Worm (Caenorhabditis elegans) whole organism, L3 larva: ENCODE measurements around the gene Y71H2B.11.
"Not testable (repeated sequence)": the region's sequence is repeated elsewhere in the genome, so short reads cannot be mapped to it uniquely, and the experiment has no call there.

Experiments
- R02D3.7 ChIP-seq: fragments of 150-350 bp; optimal IDR thresholded peaks from 2 replicates; lab custom pipeline; 2014; ENCODE audit warnings: missing biosample characterization, missing genetic modification characterization
- ZK546.5 ChIP-seq: sonication (generic microtip); optimal IDR thresholded peaks from 2 replicates; lab custom pipeline; 2017; ENCODE audit warnings: missing biosample characterization, missing genetic modification characterization
- aly-2 ChIP-seq: fragments of 150-350 bp; optimal IDR thresholded peaks from 2 replicates; lab custom pipeline; 2014; ENCODE audit warnings: missing biosample characterization, missing genetic modification characterization
- ama-1 ChIP-seq: fragments of 150-350 bp; optimal IDR thresholded peaks from 2 replicates; lab custom pipeline; 2018
- ceh-28 ChIP-seq: fragments of 150-350 bp; optimal IDR thresholded peaks from 2 replicates; lab custom pipeline; 2014; ENCODE audit warnings: missing biosample characterization, missing genetic modification reagents, missing genetic modification characterization
- ceh-9 ChIP-seq: sonication (generic microtip); optimal IDR thresholded peaks from 2 replicates; lab custom pipeline; 2018; ENCODE audit warnings: missing biosample characterization, missing genetic modification characterization
- daf-12 ChIP-seq: fragments of 150-350 bp; optimal IDR thresholded peaks from 2 replicates; lab custom pipeline; 2014; ENCODE audit warnings: missing biosample characterization, missing genetic modification reagents, missing genetic modification characterization
- egl-27 ChIP-seq: sonication (generic microtip); optimal IDR thresholded peaks from 4 replicates; lab custom pipeline; 2017; ENCODE audit warnings: missing biosample characterization, missing genetic modification reagents, missing genetic modification characterization
- egl-5 ChIP-seq: fragments of 150-350 bp; optimal IDR thresholded peaks from 2 replicates; lab custom pipeline; 2017; ENCODE audit warnings: missing biosample characterization, missing genetic modification reagents, missing genetic modification characterization, inconsistent platforms
- elt-1 ChIP-seq: fragments of 150-350 bp; optimal IDR thresholded peaks from 2 replicates; lab custom pipeline; 2014; ENCODE audit warnings: missing biosample characterization, missing genetic modification characterization
- fkh-10 ChIP-seq: sonication (generic microtip); optimal IDR thresholded peaks from 2 replicates; lab custom pipeline; 2017; ENCODE audit warnings: missing biosample characterization, missing genetic modification reagents, missing genetic modification characterization
- fkh-2 ChIP-seq: fragments of 150-350 bp; optimal IDR thresholded peaks from 2 replicates; lab custom pipeline; 2014; ENCODE audit warnings: missing biosample characterization, missing genetic modification reagents, missing genetic modification characterization
- fos-1 ChIP-seq: fragments of 150-350 bp; optimal IDR thresholded peaks from 2 replicates; lab custom pipeline; 2014; ENCODE audit warnings: missing biosample characterization, missing genetic modification characterization
- hmg-11 ChIP-seq: sonication (generic microtip); optimal IDR thresholded peaks from 2 replicates; lab custom pipeline; 2016; ENCODE audit warnings: missing genetic modification characterization, missing compliant biosample characterization
- jun-1 ChIP-seq: fragments of 150-350 bp; optimal IDR thresholded peaks from 2 replicates; lab custom pipeline; 2014; ENCODE audit warnings: missing biosample characterization, missing genetic modification reagents, missing genetic modification characterization
- lin-15B ChIP-seq: fragments of 150-350 bp; optimal IDR thresholded peaks from 2 replicates; lab custom pipeline; 2014; ENCODE audit warnings: missing biosample characterization, missing genetic modification characterization
- lin-39 ChIP-seq: fragments of 150-350 bp; optimal IDR thresholded peaks from 2 replicates; lab custom pipeline; 2018; ENCODE audit warnings: missing biosample characterization, missing genetic modification reagents, missing genetic modification characterization
- lsy-12 ChIP-seq: sonication (generic microtip); optimal IDR thresholded peaks from 2 replicates; lab custom pipeline; 2016; ENCODE audit warnings: mild to moderate bottlenecking, missing genetic modification characterization, missing compliant biosample characterization
- mdl-1 ChIP-seq: fragments of 150-350 bp; optimal IDR thresholded peaks from 2 replicates; lab custom pipeline; 2014; ENCODE audit warnings: missing biosample characterization, missing genetic modification characterization
- mml-1 ChIP-seq: fragments of 150-350 bp; sonication (generic microtip); optimal IDR thresholded peaks from 3 replicates; lab custom pipeline; 2014; ENCODE audit warnings: missing biosample characterization, missing genetic modification characterization
- nhr-12 ChIP-seq: fragments of 150-350 bp; optimal IDR thresholded peaks from 2 replicates; lab custom pipeline; 2014; ENCODE audit warnings: missing biosample characterization, missing genetic modification characterization
- nhr-23 ChIP-seq: fragments of 150-350 bp; optimal IDR thresholded peaks from 2 replicates; lab custom pipeline; 2014; ENCODE audit warnings: missing biosample characterization, missing genetic modification reagents, missing genetic modification characterization
- nhr-28 ChIP-seq: fragments of 150-350 bp; optimal IDR thresholded peaks from 2 replicates; lab custom pipeline; 2014; ENCODE audit warnings: missing biosample characterization, missing genetic modification characterization
- nhr-43 ChIP-seq: sonication (generic microtip); optimal IDR thresholded peaks from 2 replicates; lab custom pipeline; 2016; ENCODE audit warnings: mild to moderate bottlenecking, missing genetic modification characterization, missing compliant biosample characterization; ENCODE audit not compliant: poor library complexity, severe bottlenecking
- nhr-77 ChIP-seq: fragments of 150-350 bp; optimal IDR thresholded peaks from 2 replicates; lab custom pipeline; 2014; ENCODE audit warnings: missing biosample characterization, missing genetic modification characterization
- pqm-1 ChIP-seq: fragments of 150-350 bp; optimal IDR thresholded peaks from 2 replicates; lab custom pipeline; 2017; ENCODE audit warnings: missing biosample characterization, missing genetic modification characterization, inconsistent platforms
- sea-2 ChIP-seq: fragments of 150-350 bp; sonication (generic microtip); optimal IDR thresholded peaks from 4 replicates; lab custom pipeline; 2014; ENCODE audit warnings: missing biosample characterization, missing genetic modification reagents, missing genetic modification characterization
- skn-1 ChIP-seq: fragments of 150-350 bp; optimal IDR thresholded peaks from 2 replicates; lab custom pipeline; 2014; ENCODE audit warnings: missing biosample characterization, missing genetic modification characterization
- snpc-4 ChIP-seq: fragments of 150-350 bp; optimal IDR thresholded peaks from 2 replicates; lab custom pipeline; 2014; ENCODE audit warnings: missing biosample characterization, missing genetic modification characterization
- tbx-2 ChIP-seq: sonication (generic microtip); optimal IDR thresholded peaks from 2 replicates; lab custom pipeline; 2016; ENCODE audit warnings: mild to moderate bottlenecking, missing genetic modification characterization, missing compliant biosample characterization
- unc-39 ChIP-seq: sonication (generic microtip); optimal IDR thresholded peaks from 4 replicates; lab custom pipeline; 2017; ENCODE audit warnings: missing biosample characterization, missing genetic modification characterization
- unc-62 ChIP-seq: fragments of 150-350 bp; sonication (generic microtip); optimal IDR thresholded peaks from 4 replicates; lab custom pipeline; 2014; ENCODE audit warnings: missing biosample characterization, missing genetic modification reagents, missing genetic modification characterization
- zag-1 ChIP-seq: fragments of 150-350 bp; optimal IDR thresholded peaks from 2 replicates; lab custom pipeline; 2014; ENCODE audit warnings: missing biosample characterization, missing genetic modification characterization
- ztf-11 ChIP-seq: fragments of 150-350 bp; optimal IDR thresholded peaks from 2 replicates; lab custom pipeline; 2014; ENCODE audit warnings: missing biosample characterization, missing genetic modification characterization
- ztf-4 ChIP-seq: fragments of 150-350 bp; optimal IDR thresholded peaks from 2 replicates; lab custom pipeline; 2014; ENCODE audit warnings: missing biosample characterization, missing genetic modification characterization

Gene Y71H2B.11

DNA sequence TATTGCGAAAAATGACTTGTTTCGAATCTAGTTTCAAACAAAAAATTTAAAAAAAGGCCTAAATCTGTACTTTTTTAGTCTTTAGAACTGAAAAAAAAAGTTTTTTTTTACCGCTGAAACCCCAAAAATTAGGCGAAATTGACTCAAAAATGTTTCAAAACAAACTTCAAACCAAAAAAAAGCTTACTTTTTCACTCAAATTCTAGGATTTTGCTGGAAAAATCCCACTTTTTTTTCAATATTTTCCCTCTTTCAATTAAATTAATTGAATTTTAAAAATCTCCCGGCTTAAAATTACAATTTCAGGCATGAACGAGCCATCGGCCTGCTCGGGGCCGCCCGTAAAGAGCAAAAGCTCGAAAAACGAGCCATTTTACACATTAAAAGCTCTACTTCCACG, 6.0 kb upstream of the Y71H2B.11 start, which contains the start of gene mdt-19:
mdt-19 (plus strand) TSS at position 301 of the 400 bp plus-strand sequence.
- TF ChIP-seq mdl-1 (tag; lab: Kevin White, UChicago) (no peak), R02D3.7 (tag; lab: Kevin White, UChicago) (no peak), lin-15B (tag; lab: Kevin White, UChicago) (no peak), zag-1 (no peak)

DNA sequence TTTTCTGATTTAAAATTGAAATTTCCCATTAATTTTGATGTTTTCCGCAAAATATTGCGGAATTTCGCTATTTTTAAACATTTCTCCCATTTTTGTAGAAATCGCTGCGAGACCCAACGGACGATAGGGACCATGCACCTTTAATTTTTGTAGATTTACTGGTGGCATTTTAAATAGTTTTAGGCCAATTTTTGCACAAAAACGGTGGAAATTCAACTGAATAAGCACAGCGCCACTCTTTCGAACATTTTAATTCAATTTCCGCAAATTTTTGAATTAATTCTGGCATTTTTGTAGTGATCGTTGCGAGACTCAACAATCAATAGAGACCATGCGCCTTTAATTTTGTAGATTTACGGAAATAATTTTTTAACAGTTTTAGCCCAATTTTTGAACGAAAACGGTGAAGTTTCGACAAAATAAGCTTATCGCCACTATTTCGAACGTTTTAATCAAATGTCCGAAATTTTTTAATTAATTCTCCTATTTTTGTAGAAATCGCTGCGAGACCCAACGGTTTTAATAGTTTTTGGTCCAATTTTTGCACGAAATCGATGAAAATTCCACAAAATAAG, 5.2 kb upstream of the Y71H2B.11 start:
- TF ChIP-seq R02D3.7 (tag; lab: Kevin White, UChicago) = no peak
- TF ChIP-seq ztf-11 (tag; lab: Kevin White, UChicago) = no peak
- TF ChIP-seq snpc-4 (tag; lab: Kevin White, UChicago) = no peak
- no peak for TF ChIP-seq ztf-4
- no peak for TF ChIP-seq lin-39 (tag; lab: Kevin White, UChicago)
- no peak for TF ChIP-seq zag-1
- no peak for TF ChIP-seq mdl-1 (tag; lab: Kevin White, UChicago)
- TF ChIP-seq unc-62 (GFP tag; lab: Kevin White, UChicago) = no peak
- TF ChIP-seq egl-5 = no peak
- TF ChIP-seq unc-39 = no peak
- no peak for TF ChIP-seq egl-27 (tag; lab: Kevin White, UChicago)
- TF ChIP-seq nhr-28 = no peak
- no peak for TF ChIP-seq ZK546.5 (tag; lab: Kevin White, UChicago)

DNA sequence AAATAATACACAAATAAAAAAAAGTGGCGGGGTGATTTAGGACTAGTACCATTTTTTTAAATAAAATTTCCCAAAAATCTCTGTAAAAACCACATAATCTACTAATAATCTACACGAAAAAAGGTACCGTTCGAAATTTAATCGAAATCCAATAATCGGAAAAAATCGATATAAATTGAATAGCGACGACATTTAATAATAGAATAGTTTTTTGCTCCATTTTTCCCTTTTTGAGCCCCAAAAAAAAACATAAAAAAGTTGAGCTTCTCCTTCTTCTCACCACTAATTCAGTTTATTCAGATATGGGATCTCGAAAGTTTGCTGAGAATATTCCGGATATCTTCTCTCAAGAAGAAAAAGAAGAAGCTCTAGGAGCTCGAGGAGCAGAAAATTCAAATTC, 3.9 kb downstream of the Y71H2B.11 start, which contains the start of gene Y71H2B.5:
Y71H2B.5 (plus strand) TSS at position 301 of the 400 bp plus-strand sequence.
- not testable (repeated sequence) for TF ChIP-seq ceh-9; nhr-77 (tag; lab: Kevin White, UChicago); unc-39

DNA sequence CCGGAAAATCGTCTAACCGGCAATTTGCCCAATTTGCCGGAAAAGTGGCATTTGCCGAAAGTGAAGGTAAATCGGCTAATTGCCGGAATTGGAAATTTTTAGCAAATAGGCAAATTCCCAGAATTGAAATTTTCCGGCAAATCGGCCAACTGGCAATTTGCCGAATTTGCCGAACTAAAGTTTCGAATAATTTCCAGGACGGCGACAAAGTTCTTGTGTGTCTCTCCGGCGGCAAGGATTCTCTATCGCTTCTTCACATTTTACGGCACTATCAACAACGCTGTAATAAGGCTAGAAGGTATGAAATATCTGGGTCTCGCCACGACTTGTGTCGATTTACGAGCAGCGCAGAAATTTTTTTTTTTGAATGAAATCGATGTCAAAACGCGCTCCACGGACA, 12.4 kb downstream of the Y71H2B.11 start:
- no peak for TF ChIP-seq elt-1 (tag; lab: Kevin White, UChicago)
- no peak for TF ChIP-seq aly-2 (tag; lab: Kevin White, UChicago)
- no peak for TF ChIP-seq nhr-12 (tag; lab: Kevin White, UChicago)
- TF ChIP-seq nhr-43 (tag; lab: Kevin White, UChicago) = no peak
- no peak for TF ChIP-seq skn-1 (tag; lab: Kevin White, UChicago)
- TF ChIP-seq lin-15B (tag; lab: Kevin White, UChicago) = no peak
- TF ChIP-seq jun-1 (tag; lab: Kevin White, UChicago) = no peak
- TF ChIP-seq unc-39 = no peak
- no peak for TF ChIP-seq lin-39 (tag; lab: Kevin White, UChicago)
- no peak for TF ChIP-seq daf-12 (tag; lab: Kevin White, UChicago)
- no peak for TF ChIP-seq tbx-2 (tag; lab: Kevin White, UChicago)
- no peak for TF ChIP-seq lsy-12 (tag; lab: Kevin White, UChicago)
- no peak for TF ChIP-seq nhr-77 (tag; lab: Kevin White, UChicago)
- no peak for TF ChIP-seq ama-1 (lab: Kevin White, UChicago)
- no peak for TF ChIP-seq fkh-2 (tag; lab: Kevin White, UChicago)
- TF ChIP-seq sea-2 (GFP tag; lab: Kevin White, UChicago) = no peak
- no peak for TF ChIP-seq ceh-28 (tag; lab: Kevin White, UChicago)
- TF ChIP-seq R02D3.7 (tag; lab: Kevin White, UChicago) = no peak

- TF ChIP-seq elt-1 (tag; lab: Kevin White, UChicago) (no peak), egl-27 (tag; lab: Kevin White, UChicago) (no peak), ztf-11 (tag; lab: Kevin White, UChicago) (no peak), lin-39 (tag; lab: Kevin White, UChicago) (no peak), aly-2 (tag; lab: Kevin White, UChicago) (no peak), nhr-43 (tag; lab: Kevin White, UChicago) (no peak), fos-1 (tag; lab: Kevin White, UChicago) (no peak), pqm-1 (tag; lab: Kevin White, UChicago) (no peak), ama-1 (lab: Kevin White, UChicago) (no peak), fkh-2 (tag; lab: Kevin White, UChicago) (no peak), jun-1 (tag; lab: Kevin White, UChicago) (no peak), mml-1 (tag; lab: Kevin White, UChicago) (no peak), fkh-10 (GFP tag; lab: Kevin White, UChicago) (no peak), tbx-2 (tag; lab: Kevin White, UChicago) (no peak), nhr-23 (no peak), unc-62 (GFP tag; lab: Kevin White, UChicago) (no peak), mdl-1 (tag; lab: Kevin White, UChicago) (no peak), hmg-11 (tag; lab: Kevin White, UChicago) (no peak)
Measured at ce11 chrIII:2618663-2619062, 14.9 kb downstream of the Y71H2B.11 start, which contains the start of gene Y71H2B.4. Gene Y71H2B.4 (plus strand): TSS chrIII:2618963.
